Fruit fly (Drosophila melanogaster): ENCODE data around the gene dlt.

DNA sequence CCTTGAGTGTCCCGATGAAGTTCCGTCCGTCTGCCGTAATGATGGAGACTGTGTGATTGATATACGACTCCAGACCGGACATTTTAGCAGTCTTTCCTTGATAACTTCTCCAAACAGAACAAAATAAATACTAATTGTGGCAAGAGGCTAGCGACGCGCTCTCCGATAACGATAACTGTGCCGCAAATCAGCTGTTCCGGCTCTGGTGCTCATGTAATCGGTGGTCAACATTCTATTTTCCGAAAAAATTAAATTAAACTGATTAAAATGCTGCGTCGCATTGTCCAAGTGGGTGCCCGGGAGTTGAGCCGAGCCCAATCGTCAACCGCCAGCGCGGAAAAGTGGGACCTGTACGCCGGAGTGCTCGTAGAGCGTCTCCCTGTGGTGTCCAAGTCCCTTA lies 17.9 kb downstream of the dlt start, which contains the start of the genes CG2021 and mRpL46:
- TF ChIP-seq Ets98B (GFP tag; IDR thresholded peaks at IDR 0.05) (no peak), rn (GFP tag; IDR thresholded peaks at IDR 0.05) (no peak), CG9948 (tag; optimal IDR thresholded peaks at IDR 0.05) (no peak), CG8301 (tag; optimal IDR thresholded peaks at IDR 0.05) (no peak), EcR (GFP tag; optimal IDR thresholded peaks at IDR 0.05) (no peak), CG12605 (GFP tag; IDR thresholded peaks at IDR 0.05) (no peak), Pif1A (GFP tag; optimal IDR thresholded peaks at IDR 0.05) (no peak), CG4496 (GFP tag; IDR thresholded peaks at IDR 0.05) (no peak), gl (tag; optimal IDR thresholded peaks at IDR 0.05) (no peak), D1 (tag; optimal IDR thresholded peaks at IDR 0.05) (no peak), CG8159 (tag; optimal IDR thresholded peaks at IDR 0.05) (no peak), CG17806 (tag; optimal IDR thresholded peaks at IDR 0.05) (no peak)

Measured in whole organism, pupa.